Worm (Caenorhabditis elegans): ENCODE results near the gene fcmt-1.

ce11 chrII:11727438-11727837 is 18.1 kb upstream of the fcmt-1 start:
- TF ChIP-seq hnd-1 (tag; optimal IDR thresholded peaks at IDR 0.05) = no peak
- no peak for TF ChIP-seq ama-1 (optimal IDR thresholded peaks at IDR 0.05)
- TF ChIP-seq ceh-36 (tag; optimal IDR thresholded peaks at IDR 0.05) = no peak
- no peak for TF ChIP-seq hmbx-1 (tag; optimal IDR thresholded peaks at IDR 0.05)
- TF ChIP-seq pes-1 (GFP tag; IDR thresholded peaks at IDR 0.05) = no peak

All from whole organism, early embryonic.